Worm (Caenorhabditis elegans) whole organism, dauer: ENCODE measurements around the gene oac-59.
"Not testable (repeated sequence)": the region's sequence is repeated elsewhere in the genome, so short reads cannot be mapped to it uniquely, and the experiment has no call there.

ENCODE experiments used
- unc-62 ChIP-seq: sonication (generic microtip); optimal IDR thresholded peaks from 2 replicates; lab custom pipeline; 2017; ENCODE audit warnings: missing biosample characterization, missing genetic modification reagents, missing genetic modification characterization

oac-59 gene

DNA sequence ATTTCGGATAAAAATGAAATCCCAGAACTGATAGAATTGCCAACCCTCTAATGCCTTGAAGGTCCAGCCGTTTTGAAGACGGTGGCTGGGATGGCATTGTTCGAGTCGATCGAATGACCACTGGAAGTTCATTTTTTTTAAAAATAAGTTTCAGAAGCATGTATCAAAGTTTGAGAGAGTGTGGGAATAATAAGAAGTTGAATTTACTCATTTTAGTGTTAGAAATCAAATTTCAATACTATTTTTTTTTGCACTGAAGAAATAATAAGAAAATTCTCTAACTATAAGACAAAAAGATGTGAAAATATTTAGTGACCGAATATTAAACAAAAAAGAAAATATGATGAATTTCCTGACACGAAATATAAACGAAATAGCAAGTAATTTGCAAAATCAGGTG is at the start of gene oac-59:
Gene oac-59 (minus strand): TSS at position 101 of the 400 bp plus-strand sequence.
- TF ChIP-seq unc-62 (GFP tag; lab: Kevin White, UChicago) = no peak

DNA sequence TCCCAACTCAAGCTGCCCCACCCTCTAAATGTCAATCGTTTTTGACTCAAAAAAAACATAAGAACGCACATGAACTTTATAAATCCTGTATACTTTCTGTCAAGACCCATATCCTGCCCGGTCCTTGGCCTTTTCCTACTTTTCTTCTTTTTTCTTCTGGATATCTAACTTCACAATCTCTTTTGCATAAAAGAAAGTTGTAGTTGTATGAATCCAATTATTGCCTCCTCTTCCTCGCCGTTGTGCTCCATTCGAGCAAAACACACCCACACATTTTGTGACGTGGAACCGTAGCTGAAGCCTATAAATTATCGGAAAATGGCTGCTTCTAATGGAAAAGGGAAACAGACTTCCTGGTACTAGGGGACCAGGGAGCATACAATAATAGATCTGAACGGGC is 49.2 kb upstream of the oac-59 start:
- TF ChIP-seq unc-62 (GFP tag; lab: Kevin White, UChicago) = no peak

DNA sequence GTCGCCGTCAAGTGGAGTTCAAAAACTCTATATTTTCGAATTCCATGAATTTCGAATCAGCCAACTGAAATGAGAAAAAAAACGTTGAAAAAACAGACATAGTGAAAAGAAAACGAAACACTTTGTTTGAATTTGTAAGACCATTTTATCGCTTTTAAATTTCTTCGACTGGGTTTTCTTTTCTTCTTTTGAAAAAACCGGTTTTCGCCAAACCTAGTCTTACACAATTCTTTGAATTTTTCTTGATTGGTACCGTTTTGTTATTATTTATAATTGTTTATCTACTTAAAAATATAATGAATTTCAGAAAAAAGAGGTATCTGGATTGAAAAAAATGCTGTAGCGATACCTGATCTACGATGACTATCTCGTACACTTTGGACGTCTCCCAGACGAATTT is 48.6 kb upstream of the oac-59 start, which contains the start of gene best-22:
Gene best-22 (plus strand): TSS at position 301 of the 400 bp plus-strand sequence.
- TF ChIP-seq unc-62 (GFP tag; lab: Kevin White, UChicago) = no peak

DNA sequence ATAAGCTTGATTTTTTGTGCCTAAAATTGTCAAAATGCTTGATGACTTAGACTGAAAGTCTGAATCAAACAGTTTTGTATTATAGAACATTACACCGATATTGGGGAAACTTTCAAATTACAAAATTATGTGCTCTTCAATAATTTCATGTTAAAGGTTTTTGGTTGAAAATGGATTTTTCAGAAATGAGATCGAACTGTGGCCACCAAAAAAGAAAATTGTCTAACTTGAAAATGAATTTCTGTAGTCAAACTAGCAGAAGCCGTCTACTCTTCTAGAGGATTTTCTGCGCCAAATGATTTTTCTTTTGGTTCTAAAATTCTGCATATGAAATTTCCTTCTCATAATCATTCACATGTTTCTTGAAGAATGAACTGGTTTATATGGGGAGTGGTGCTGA is 39.8 kb upstream of the oac-59 start:
- TF ChIP-seq unc-62 (GFP tag; lab: Kevin White, UChicago) = no peak

DNA sequence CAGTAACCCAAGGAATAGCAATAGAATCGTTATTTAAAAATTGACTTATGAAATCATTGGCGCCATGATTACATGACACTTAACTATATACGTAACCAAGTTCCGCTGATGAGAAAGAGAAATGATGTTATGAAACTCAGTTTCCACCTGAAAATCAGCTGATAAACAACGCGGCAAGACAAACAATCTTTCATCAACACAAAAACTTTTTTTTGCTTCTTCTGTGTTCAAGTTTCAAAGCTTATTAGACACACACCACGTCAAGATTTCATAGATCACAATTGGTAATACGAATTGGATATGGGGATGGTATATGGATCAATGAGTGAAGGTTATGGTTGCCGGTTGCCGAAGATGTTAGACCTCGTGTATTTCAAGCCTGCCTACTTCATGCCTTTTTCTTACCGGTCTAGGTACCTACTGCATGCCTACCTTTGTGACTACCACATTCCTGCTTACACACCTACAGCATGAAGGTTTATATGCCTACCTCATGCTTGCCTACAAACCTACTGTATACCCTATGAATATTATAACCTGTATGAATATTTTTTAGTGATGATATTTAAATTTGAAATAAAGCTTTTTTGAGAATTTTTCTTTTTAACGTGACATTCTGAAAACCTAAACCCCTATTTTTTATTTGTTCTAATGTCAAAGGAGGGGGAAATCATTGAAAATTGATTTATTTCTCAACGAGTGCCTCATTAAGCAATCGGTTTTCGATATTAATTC is 36.0 kb upstream of the oac-59 start, which contains the start of the genes F19B6.10 and wht-5:
Gene F19B6.10 (plus strand): TSS at position 301 of the 735 bp plus-strand sequence.
Gene wht-5 (plus strand): TSS at position 685 of the 735 bp plus-strand sequence.
- TF ChIP-seq unc-62 (GFP tag; lab: Kevin White, UChicago) = no peak

DNA sequence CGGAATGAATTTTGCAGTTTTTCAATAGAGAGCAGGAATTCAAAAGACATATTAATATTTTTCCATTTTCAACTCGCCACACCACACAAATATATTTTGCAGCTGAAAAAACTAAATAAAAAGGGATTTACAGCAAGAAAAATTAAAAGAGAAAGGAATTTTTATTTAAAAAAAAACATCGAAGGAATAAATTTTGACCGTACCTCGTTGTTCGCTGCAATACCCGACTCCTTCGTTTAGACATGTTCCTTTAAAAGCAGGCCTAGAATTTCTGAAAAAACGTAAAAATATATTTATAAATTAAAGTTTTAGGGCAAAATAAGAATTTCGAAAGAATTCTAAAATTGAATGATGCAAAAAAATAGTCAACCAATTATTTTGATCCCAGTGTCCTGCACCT is 34.7 kb upstream of the oac-59 start, which contains the start of gene F19B6.1:
Gene F19B6.1 (minus strand): TSS at position 278 of the 400 bp plus-strand sequence.
- no peak for TF ChIP-seq unc-62 (GFP tag; lab: Kevin White, UChicago)

DNA sequence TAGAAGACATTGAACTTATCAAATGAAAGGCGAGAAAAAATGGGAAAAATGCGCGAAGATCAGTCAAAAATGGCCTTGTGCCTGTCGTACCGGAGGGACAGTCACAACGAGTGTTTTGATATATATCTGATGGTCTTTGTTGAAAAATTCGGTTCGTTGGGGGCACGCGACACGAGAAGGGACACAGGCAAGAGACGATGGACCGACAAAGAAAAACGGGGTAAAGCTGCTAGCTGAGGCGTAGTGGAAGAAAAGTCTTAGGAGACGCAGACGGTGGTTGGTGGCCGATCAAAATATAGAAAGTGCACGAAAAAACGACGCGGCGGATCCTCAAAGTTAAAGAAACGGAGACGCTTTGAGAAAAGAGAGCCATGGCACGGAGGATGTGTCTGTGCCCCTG is 34.2 kb upstream of the oac-59 start:
- no peak for TF ChIP-seq unc-62 (GFP tag; lab: Kevin White, UChicago)

DNA sequence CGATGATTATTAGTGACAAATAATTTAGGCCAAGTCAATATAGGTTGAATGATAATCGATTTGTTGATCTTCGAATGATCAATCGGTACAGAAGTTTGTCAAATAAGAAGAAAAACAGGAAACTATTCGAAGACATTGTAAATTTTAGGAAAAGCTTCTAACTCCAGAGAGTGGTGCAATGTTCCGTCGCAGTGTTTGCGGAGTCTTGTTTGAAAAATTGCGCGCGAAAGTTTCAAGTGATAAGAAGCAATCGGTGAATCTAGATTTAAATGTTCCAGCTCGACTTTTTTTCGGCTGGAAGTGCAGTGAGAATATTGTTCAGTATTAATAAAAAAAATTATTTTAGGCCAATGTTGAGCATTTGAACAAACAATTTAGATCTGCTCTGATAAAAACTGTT is 33.6 kb upstream of the oac-59 start:
- no peak for TF ChIP-seq unc-62 (GFP tag; lab: Kevin White, UChicago)

DNA sequence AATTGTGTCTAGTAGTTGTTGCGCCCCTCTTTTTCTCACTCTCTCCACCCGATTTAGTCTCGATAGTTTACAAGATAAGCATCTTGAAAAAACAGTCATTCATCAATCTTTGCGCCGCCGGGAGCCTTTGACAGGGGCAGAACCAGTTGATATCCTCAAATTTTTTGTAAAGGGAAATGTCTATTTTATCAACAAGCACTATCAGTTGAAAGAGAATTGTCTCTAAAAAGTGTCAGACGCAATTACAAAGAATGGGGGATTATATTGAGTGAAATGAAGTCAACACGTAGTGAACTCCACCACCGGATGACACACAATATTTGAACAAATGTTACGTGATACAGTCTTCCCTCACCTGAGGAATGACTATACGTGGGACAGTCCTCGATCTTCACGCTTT is 33.1 kb upstream of the oac-59 start:
- no peak for TF ChIP-seq unc-62 (GFP tag; lab: Kevin White, UChicago)

DNA sequence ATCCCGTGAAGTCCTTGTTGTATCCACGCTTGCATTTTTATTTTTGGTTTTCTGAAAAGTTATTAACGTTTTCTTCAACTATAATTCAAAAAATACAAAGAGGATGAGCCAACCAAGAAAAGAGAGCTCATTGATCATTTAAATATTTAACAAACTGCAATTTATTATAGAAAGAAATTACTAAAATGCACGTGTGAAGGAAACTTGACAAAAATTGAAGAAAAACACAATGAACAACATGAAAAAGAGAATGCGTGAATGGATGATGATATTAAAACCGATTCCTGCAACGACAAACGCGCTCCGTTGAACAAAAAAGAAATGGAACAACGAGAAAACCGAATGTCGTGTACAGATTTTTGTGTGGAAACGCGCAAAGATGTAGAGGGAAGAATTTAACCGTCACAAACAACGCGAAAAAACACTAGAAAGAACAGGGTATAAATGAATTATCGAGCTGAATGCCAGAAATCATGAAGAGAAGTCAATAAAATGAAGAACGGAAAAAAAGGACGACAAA is 29.8 kb upstream of the oac-59 start, which contains the start of gene ufd-1:
Gene ufd-1 (minus strand): TSS at position 51 of the 520 bp plus-strand sequence.
- no peak for TF ChIP-seq unc-62 (GFP tag; lab: Kevin White, UChicago)

DNA sequence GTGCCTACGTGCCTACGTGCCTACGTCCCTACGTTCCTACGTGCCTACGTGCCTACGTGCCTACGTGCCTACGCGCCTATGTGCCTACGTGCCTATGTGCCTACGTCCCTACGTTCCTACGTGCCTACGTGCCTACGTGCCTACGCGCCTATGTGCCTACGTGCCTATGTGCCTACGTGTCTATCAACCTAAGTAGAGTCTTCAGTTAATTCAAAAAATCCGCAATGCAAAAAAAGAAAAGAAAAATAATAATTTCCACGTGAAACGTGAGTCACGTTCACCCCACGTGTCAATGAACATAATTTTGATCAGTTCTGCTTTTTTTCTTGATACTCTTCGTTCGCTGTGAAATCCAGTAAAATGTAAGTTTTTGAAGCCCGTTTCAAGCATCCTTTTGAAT is 25.9 kb upstream of the oac-59 start, which contains the start of gene F19B6.3:
Gene F19B6.3 (plus strand): TSS at position 301 of the 400 bp plus-strand sequence.
- TF ChIP-seq unc-62 (GFP tag; lab: Kevin White, UChicago) = not testable (repeated sequence)

DNA sequence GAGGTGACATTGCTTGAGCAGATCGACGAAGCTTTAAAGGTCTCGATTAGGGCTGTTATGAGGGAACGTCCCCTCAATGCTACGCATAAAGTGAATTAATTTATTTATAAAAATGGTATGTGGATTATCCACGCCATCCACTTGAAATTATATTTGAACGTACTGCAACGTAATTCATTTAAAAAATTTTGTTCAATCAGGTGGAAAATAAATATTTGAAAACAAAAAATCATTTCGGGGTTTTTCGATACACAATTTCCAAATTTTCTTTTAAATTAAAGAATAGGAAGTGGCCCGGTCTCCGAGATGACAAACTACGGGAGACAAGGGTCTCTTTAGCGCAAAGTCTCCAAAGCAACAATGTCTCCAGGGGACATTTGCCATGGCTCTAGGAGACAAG is 10.5 kb upstream of the oac-59 start, which contains the start of gene oac-58:
Gene oac-58 (minus strand): TSS at position 101 of the 400 bp plus-strand sequence.
- no peak for TF ChIP-seq unc-62 (GFP tag; lab: Kevin White, UChicago)

DNA sequence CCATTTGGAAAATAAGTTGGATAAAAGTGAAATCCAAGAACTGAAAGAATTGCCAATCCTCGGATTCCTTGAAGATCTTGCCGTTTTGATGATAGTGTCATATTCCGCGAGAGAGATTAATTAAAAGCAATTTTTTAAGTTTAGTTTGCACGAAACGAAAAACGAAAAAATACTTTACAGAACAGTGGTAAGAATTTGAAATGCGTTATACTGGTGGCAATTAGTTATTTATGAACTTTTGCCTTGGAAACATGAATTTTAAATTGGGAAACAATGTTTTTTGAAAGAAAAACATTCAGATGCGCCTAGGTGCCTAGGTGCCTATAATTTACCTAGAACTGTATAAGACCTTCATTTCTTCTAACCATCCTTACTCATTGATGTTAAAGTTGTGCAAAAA is 6.7 kb upstream of the oac-59 start, which contains the start of gene oac-57:
Gene oac-57 (minus strand): TSS at position 101 of the 400 bp plus-strand sequence.
- no peak for TF ChIP-seq unc-62 (GFP tag; lab: Kevin White, UChicago)

DNA sequence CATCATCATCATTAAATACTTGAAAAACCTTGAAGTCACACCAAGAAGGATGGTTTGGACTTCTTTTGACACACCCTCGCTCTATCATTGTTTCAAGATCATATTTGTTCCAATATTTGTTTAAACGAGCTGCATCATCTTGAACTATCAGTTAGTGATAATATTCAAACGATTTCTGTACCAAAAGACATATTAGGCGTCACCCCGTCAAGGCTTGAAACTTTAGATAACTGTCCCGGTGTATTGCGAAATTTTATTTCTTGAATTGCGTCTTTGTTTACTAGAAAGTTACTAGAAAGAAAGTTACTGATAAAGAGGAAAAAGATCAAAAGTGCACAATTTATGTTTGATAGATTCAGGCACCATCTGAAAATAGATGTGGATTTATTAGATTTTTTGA is 4.9 kb upstream of the oac-59 start:
- no peak for TF ChIP-seq unc-62 (GFP tag; lab: Kevin White, UChicago)

DNA sequence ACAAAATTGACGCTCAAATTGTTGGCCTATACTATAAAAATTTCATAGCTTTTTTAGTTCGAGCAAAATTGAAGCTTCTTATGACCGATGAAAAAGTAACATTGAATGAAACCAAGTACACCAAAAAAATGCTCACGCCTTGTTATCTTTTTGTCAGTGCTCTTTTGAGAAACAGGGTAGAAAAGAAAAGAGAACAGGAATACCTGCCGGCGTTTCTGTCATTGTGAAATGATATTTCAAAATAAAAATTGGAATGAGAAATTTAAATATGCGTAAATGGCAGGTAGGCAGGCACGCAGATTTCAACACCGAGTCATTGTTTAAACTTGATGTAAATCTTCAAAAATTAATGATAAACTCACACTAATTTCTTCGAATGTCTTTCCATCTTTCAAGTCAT is 3.7 kb upstream of the oac-59 start:
- TF ChIP-seq unc-62 (GFP tag; lab: Kevin White, UChicago) = no peak

DNA sequence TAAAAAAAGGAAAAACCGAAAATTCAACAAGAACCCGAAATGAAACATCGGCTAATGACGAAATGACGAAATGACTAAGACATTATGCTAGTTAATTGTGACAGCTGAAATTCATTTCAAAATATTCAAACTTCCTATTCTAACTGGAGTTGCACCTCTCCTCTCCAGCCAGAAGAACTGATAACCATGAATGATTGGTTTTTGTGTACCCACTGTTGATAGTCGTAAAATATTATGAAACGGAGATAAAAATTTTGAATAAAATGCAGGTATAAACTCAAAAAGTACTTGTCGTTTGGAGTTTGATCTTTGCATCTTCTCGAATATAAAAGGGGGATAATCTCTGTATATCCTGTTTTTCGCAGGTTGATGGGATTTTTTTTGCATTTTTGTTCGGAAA is 1.8 kb upstream of the oac-59 start:
- no peak for TF ChIP-seq unc-62 (GFP tag; lab: Kevin White, UChicago)
